Fruit fly (Drosophila melanogaster): ENCODE data around the gene CecB.
A peak's percentile ranks its signal among the peaks of the same experiment; 100 is the strongest.

The CecB gene

dm6 chr3R:30195606-30196049 is 18.0 kb downstream of the CecB start:
- TF ChIP-seq fd96Ca (GFP tag; IDR thresholded peaks at IDR 0.05): peak; percentile 64
- no peak for TF ChIP-seq CG8159 (tag; optimal IDR thresholded peaks at IDR 0.05)
- TF ChIP-seq CG15710 (tag; optimal IDR thresholded peaks at IDR 0.05): peak; percentile 18
- peak; percentile 59 for TF ChIP-seq CG32121 (GFP tag; IDR thresholded peaks at IDR 0.05)
- no peak for TF ChIP-seq rn (GFP tag; IDR thresholded peaks at IDR 0.05)
- TF ChIP-seq CG17806 (tag; optimal IDR thresholded peaks at IDR 0.05): peak; percentile 3
- peak; percentile 14 for TF ChIP-seq CG14655 (GFP tag; optimal IDR thresholded peaks at IDR 0.05)
- TF ChIP-seq Pif1A (GFP tag; optimal IDR thresholded peaks at IDR 0.05): no peak
- no peak for TF ChIP-seq EcR (GFP tag; optimal IDR thresholded peaks at IDR 0.05)
- peak; percentile 64 for TF ChIP-seq CG4496 (GFP tag; IDR thresholded peaks at IDR 0.05)
- peak; percentile 23 for TF ChIP-seq CG8301 (tag; optimal IDR thresholded peaks at IDR 0.05)
- TF ChIP-seq Ets98B (GFP tag; IDR thresholded peaks at IDR 0.05): peak; percentile 64
- TF ChIP-seq Pif1B (GFP tag; optimal IDR thresholded peaks at IDR 0.05): no peak

- no peak for TF ChIP-seq EcR (GFP tag; optimal IDR thresholded peaks at IDR 0.05)
- no peak for TF ChIP-seq fd96Ca (GFP tag; IDR thresholded peaks at IDR 0.05)
- TF ChIP-seq CG12605 (GFP tag; IDR thresholded peaks at IDR 0.05): no peak
- no peak for TF ChIP-seq rn (GFP tag; IDR thresholded peaks at IDR 0.05)
- TF ChIP-seq Pif1B (GFP tag; optimal IDR thresholded peaks at IDR 0.05): no peak
- TF ChIP-seq CG34367 (tag; optimal IDR thresholded peaks at IDR 0.05): no peak
- TF ChIP-seq CG9948 (tag; optimal IDR thresholded peaks at IDR 0.05): no peak
- TF ChIP-seq CG32121 (GFP tag; IDR thresholded peaks at IDR 0.05): no peak
- TF ChIP-seq Snoo (tag; optimal IDR thresholded peaks at IDR 0.05): no peak
Measured at dm6 chr3R:30193826-30194225, 19.8 kb downstream of the CecB start.

DNA sequence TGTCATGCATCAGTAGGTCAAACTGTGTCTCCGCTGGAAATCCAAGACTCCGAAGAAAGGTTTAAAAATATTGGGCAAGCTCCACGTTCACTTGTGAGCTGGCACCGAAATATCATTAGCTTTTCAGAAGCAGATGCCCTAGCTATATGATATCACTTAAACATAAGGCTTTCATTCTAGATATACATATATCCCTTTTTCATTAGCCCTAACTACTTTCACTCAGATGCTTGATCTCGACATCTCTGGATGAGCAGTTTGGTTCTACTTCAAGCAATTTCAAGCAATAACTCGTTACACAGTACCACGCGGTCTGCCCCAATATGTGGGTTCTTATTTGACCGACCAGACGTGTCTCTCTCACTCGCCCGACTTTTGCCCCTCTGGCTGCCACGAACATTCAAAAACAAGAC is 22.1 kb downstream of the CecB start:
- TF ChIP-seq EcR (GFP tag; optimal IDR thresholded peaks at IDR 0.05) (no peak), Pif1B (GFP tag; optimal IDR thresholded peaks at IDR 0.05) (peak; percentile 65), rn (GFP tag; IDR thresholded peaks at IDR 0.05) (no peak), CG15710 (tag; optimal IDR thresholded peaks at IDR 0.05) (peak; percentile 43), CG9948 (tag; optimal IDR thresholded peaks at IDR 0.05) (peak; percentile 27), CG8301 (tag; optimal IDR thresholded peaks at IDR 0.05) (peak; percentile 42), fd96Ca (GFP tag; IDR thresholded peaks at IDR 0.05) (no peak), CG4496 (GFP tag; IDR thresholded peaks at IDR 0.05) (no peak), D1 (tag; optimal IDR thresholded peaks at IDR 0.05) (no peak), Ets98B (GFP tag; IDR thresholded peaks at IDR 0.05) (no peak), CG17806 (tag; optimal IDR thresholded peaks at IDR 0.05) (no peak), gl (tag; optimal IDR thresholded peaks at IDR 0.05) (no peak), CG34367 (tag; optimal IDR thresholded peaks at IDR 0.05) (peak; percentile 29), CG8159 (tag; optimal IDR thresholded peaks at IDR 0.05) (no peak), Snoo (tag; optimal IDR thresholded peaks at IDR 0.05) (peak; percentile 48), CG12605 (GFP tag; IDR thresholded peaks at IDR 0.05) (no peak), Pif1A (GFP tag; optimal IDR thresholded peaks at IDR 0.05) (peak; percentile 67), CG10348 (GFP tag; IDR thresholded peaks at IDR 0.05) (no peak), CG13204 (GFP tag; optimal IDR thresholded peaks at IDR 0.05) (no peak), CG14655 (GFP tag; optimal IDR thresholded peaks at IDR 0.05) (peak; percentile 48), CG32121 (GFP tag; IDR thresholded peaks at IDR 0.05) (no peak)

DNA sequence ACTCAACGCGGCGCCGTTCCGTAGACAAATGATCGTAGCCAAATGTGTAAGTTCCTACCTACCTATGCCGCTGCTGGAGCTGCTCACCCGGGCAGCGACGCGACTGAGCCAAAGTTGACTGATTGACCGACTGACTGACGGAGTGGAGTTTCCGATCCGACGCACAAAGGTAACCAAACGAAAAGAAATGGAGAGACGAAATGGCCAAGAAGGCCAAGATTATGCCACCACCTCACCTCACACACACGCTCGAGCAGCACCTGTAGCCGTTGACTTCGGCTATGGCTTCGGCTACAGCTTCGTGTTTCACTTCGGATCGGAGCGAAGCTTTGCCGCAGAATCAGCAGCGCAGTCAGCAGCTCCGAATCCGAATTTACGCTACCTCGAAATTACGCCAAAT is 22.6 kb downstream of the CecB start, which contains the start of gene CG9747:
TSS of gene CG9747 (minus strand) at position 206 of the 400 bp plus-strand sequence.
- TF ChIP-seq EcR (GFP tag; optimal IDR thresholded peaks at IDR 0.05) (peak; percentile 18), Snoo (tag; optimal IDR thresholded peaks at IDR 0.05) (no peak)

DNA sequence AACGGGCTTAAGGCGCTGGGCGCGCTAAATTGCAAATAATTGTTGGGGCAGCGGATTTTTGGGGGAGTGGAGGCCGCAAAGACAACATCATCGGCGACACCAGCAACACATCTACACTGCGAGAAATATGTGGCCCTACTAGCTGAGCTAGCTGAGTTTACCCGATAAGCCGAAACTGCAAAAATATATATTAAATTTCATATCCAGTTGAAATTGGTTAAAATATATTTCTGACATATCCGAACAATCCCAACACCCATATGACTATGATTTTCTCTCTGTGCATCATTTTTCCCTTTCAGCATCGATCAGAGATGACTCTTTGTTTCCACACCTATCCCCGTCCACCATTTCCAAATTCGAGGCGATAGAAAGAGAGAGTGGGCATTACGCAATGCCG is 23.8 kb downstream of the CecB start:
- TF ChIP-seq gl (tag; optimal IDR thresholded peaks at IDR 0.05) (peak; percentile 35), D1 (tag; optimal IDR thresholded peaks at IDR 0.05) (no peak), Snoo (tag; optimal IDR thresholded peaks at IDR 0.05) (peak; percentile 65), CG12605 (GFP tag; IDR thresholded peaks at IDR 0.05) (no peak), CG4496 (GFP tag; IDR thresholded peaks at IDR 0.05) (peak; percentile 59; the same call in 2 of the 3 replicates), CG15710 (tag; optimal IDR thresholded peaks at IDR 0.05) (peak; percentile 59), Ets98B (GFP tag; IDR thresholded peaks at IDR 0.05) (peak; percentile 29; the same call in 1 of the 2 replicates), CG8159 (tag; optimal IDR thresholded peaks at IDR 0.05) (peak; percentile 69), Pif1A (GFP tag; optimal IDR thresholded peaks at IDR 0.05) (peak; percentile 67), rn (GFP tag; IDR thresholded peaks at IDR 0.05) (no peak), Pif1B (GFP tag; optimal IDR thresholded peaks at IDR 0.05) (peak; percentile 51), CG13204 (GFP tag; optimal IDR thresholded peaks at IDR 0.05) (no peak), CG8301 (tag; optimal IDR thresholded peaks at IDR 0.05) (peak; percentile 31), CG32121 (GFP tag; IDR thresholded peaks at IDR 0.05) (peak; percentile 35; the same call in 1 of the 2 replicates), CG34367 (tag; optimal IDR thresholded peaks at IDR 0.05) (peak; percentile 41), EcR (GFP tag; optimal IDR thresholded peaks at IDR 0.05) (no peak), fd96Ca (GFP tag; IDR thresholded peaks at IDR 0.05) (peak; percentile 58; the same call in 1 of the 3 replicates), CG10348 (GFP tag; IDR thresholded peaks at IDR 0.05) (no peak), CG17806 (tag; optimal IDR thresholded peaks at IDR 0.05) (peak; percentile 67), CG14655 (GFP tag; optimal IDR thresholded peaks at IDR 0.05) (peak; percentile 37), CG9948 (tag; optimal IDR thresholded peaks at IDR 0.05) (peak; percentile 62)

dm6 chr3R:30189398-30189797 is 24.2 kb downstream of the CecB start:
- TF ChIP-seq CG17806 (tag; optimal IDR thresholded peaks at IDR 0.05) (no peak), CG8159 (tag; optimal IDR thresholded peaks at IDR 0.05) (no peak), Pif1A (GFP tag; optimal IDR thresholded peaks at IDR 0.05) (no peak), CG15710 (tag; optimal IDR thresholded peaks at IDR 0.05) (no peak), CG9948 (tag; optimal IDR thresholded peaks at IDR 0.05) (no peak), CG32121 (GFP tag; IDR thresholded peaks at IDR 0.05) (no peak), fd96Ca (GFP tag; IDR thresholded peaks at IDR 0.05) (no peak)

All from whole organism, pupa.